Worm (Caenorhabditis elegans) whole organism, young adult: Measurements from ENCODE around the gene E02C12.6.
A peak's percentile ranks its signal among the peaks of the same experiment; 100 is the strongest.

Experiments used
- C17E4.6 ChIP-seq: fragments of 200-800 bp; sonication (Bioruptor generic); IDR thresholded peaks from 2 replicates; pipeline ENCODE4 v1.3.6; 2022; ENCODE audit warnings: missing genetic modification reagents, missing genetic modification characterization, missing compliant biosample characterization
- F22D6.2 ChIP-seq: sonication (generic microtip); optimal IDR thresholded peaks from 2 replicates; lab custom pipeline; 2016; ENCODE audit warnings: mild to moderate bottlenecking, missing genetic modification characterization, missing compliant biosample characterization
- F49E8.2 ChIP-seq: sonication (generic microtip); optimal IDR thresholded peaks from 3 replicates; lab custom pipeline; 2017; ENCODE audit warnings: missing genetic modification characterization, mild to moderate bottlenecking, missing compliant biosample characterization, antibody characterized with exemption, moderate library complexity; ENCODE audit not compliant: insufficient read depth
- F57A8.1 ChIP-seq: fragments of 200-800 bp; sonication (Bioruptor generic); optimal IDR thresholded peaks from 2 replicates; lab custom pipeline; 2018; ENCODE audit warnings: mild to moderate bottlenecking, missing genetic modification characterization, moderate library complexity, missing compliant biosample characterization
- F57C9.4 ChIP-seq: sonication (generic microtip); optimal IDR thresholded peaks from 2 replicates; lab custom pipeline; 2017; ENCODE audit warnings: mild to moderate bottlenecking, missing genetic modification characterization, missing compliant biosample characterization
- K11D2.4 ChIP-seq: fragments of 200-800 bp; sonication (Bioruptor generic); IDR thresholded peaks from 2 replicates; pipeline ENCODE4 v1.3.6; 2022; ENCODE audit warnings: missing genetic modification reagents, missing genetic modification characterization, missing compliant biosample characterization
- Y56A3A.18 ChIP-seq: fragments of 200-800 bp; sonication (Bioruptor generic); IDR thresholded peaks from 2 replicates; pipeline ENCODE4 v1.3.6; 2022; ENCODE audit warnings: missing genetic modification reagents, missing genetic modification characterization, missing compliant biosample characterization
- Y95B8A.8 ChIP-seq: fragments of 200-800 bp; sonication (Bioruptor generic); IDR thresholded peaks from 2 replicates; pipeline ENCODE4 v1.3.6; 2022; ENCODE audit warnings: missing genetic modification reagents, missing genetic modification characterization, missing compliant biosample characterization
- ZK185.1 ChIP-seq: sonication (generic microtip); optimal IDR thresholded peaks from 2 replicates; lab custom pipeline; 2016; ENCODE audit warnings: mild to moderate bottlenecking, missing genetic modification characterization, missing compliant biosample characterization; ENCODE audit not compliant: poor library complexity, severe bottlenecking
- akir-1 ChIP-seq: fragments of 200-800 bp; sonication (Bioruptor generic); optimal IDR thresholded peaks from 2 replicates; lab custom pipeline; 2018; ENCODE audit warnings: mild to moderate bottlenecking, missing genetic modification characterization, moderate library complexity, missing compliant biosample characterization
- aptf-3 ChIP-seq: fragments of 200-800 bp; sonication (Bioruptor generic); IDR thresholded peaks from 2 replicates; pipeline ENCODE4 v1.3.6; 2022; ENCODE audit warnings: missing genetic modification characterization, missing compliant biosample characterization
- atf-7 ChIP-seq: sonication (generic microtip); optimal IDR thresholded peaks from 2 replicates; lab custom pipeline; 2017; ENCODE audit warnings: mild to moderate bottlenecking, missing genetic modification characterization, missing compliant biosample characterization
- attf-3 ChIP-seq: fragments of 200-800 bp; sonication (Bioruptor generic); conservative IDR thresholded peaks from 2 replicates; pipeline ENCODE4 v1.3.6; 2022; ENCODE audit warnings: missing genetic modification reagents, missing genetic modification characterization, missing compliant biosample characterization
- bed-1 ChIP-seq: fragments of 200-800 bp; sonication (Bioruptor generic); IDR thresholded peaks from 2 replicates; pipeline ENCODE4 v1.3.6; 2022; ENCODE audit warnings: missing genetic modification reagents, missing genetic modification characterization, missing compliant biosample characterization
- ceh-100 ChIP-seq: fragments of 200-800 bp; sonication (Bioruptor generic); IDR thresholded peaks from 2 replicates; pipeline ENCODE4 v1.3.6; 2022; ENCODE audit warnings: missing genetic modification reagents, missing genetic modification characterization, missing compliant biosample characterization
- ceh-58 ChIP-seq: fragments of 200-800 bp; sonication (Bioruptor generic); IDR thresholded peaks from 2 replicates; pipeline ENCODE4 v1.3.6; 2022; ENCODE audit warnings: missing genetic modification characterization, missing compliant biosample characterization
- ceh-79 ChIP-seq: sonication (generic microtip); optimal IDR thresholded peaks from 2 replicates; lab custom pipeline; 2017; ENCODE audit warnings: mild to moderate bottlenecking, missing genetic modification characterization, missing compliant biosample characterization
- ceh-91 ChIP-seq: fragments of 200-800 bp; sonication (Bioruptor generic); IDR thresholded peaks from 2 replicates; pipeline ENCODE4 v1.3.6; 2022; ENCODE audit warnings: missing genetic modification reagents, missing genetic modification characterization, missing compliant biosample characterization
- egl-18 ChIP-seq: fragments of 200-800 bp; sonication (Bioruptor generic); IDR thresholded peaks from 2 replicates; pipeline ENCODE4 v1.3.6; 2022; ENCODE audit warnings: missing genetic modification reagents, missing genetic modification characterization, missing compliant biosample characterization
- gei-17 ChIP-seq: fragments of 200-800 bp; sonication (Bioruptor generic); optimal IDR thresholded peaks from 2 replicates; lab custom pipeline; 2018; ENCODE audit warnings: mild to moderate bottlenecking, missing genetic modification characterization, missing compliant biosample characterization
- him-1 ChIP-seq: sonication (generic microtip); optimal IDR thresholded peaks from 2 replicates; lab custom pipeline; 2016; ENCODE audit warnings: missing genotype, missing genetic modification reagents, missing genetic modification characterization, missing compliant biosample characterization
- hrde-1 ChIP-seq: sonication (generic microtip); optimal IDR thresholded peaks from 2 replicates; lab custom pipeline; 2016; ENCODE audit warnings: missing genetic modification characterization, mild to moderate bottlenecking, missing compliant biosample characterization, moderate library complexity, missing genotype, missing genetic modification reagents, borderline replicate concordance
- lag-1 ChIP-seq: fragments of 200-800 bp; sonication (Bioruptor generic); IDR thresholded peaks from 2 replicates; pipeline ENCODE4 v1.3.6; 2022; ENCODE audit warnings: missing genetic modification reagents, missing genetic modification characterization, missing compliant biosample characterization
- let-526 ChIP-seq: fragments of 200-800 bp; sonication (Bioruptor generic); IDR thresholded peaks from 2 replicates; pipeline ENCODE4 v1.3.6; 2022; ENCODE audit warnings: missing genetic modification reagents, missing genetic modification characterization, missing compliant biosample characterization
- let-607 ChIP-seq, 2 experiments: fragments of 200-800 bp in 1 of 2; sonication (Bioruptor generic) in 1 of 2; sonication (generic microtip) in 1 of 2; optimal IDR thresholded peaks; 2 replicates each; lab custom pipeline; 2016 to 2018; ENCODE audit warnings: mild to moderate bottlenecking in 2 of 2, missing compliant biosample characterization in 2 of 2, missing genetic modification characterization in 2 of 2, moderate library complexity in 2 of 2, missing genotype in 1 of 2
- lin-26 ChIP-seq: fragments of 200-800 bp; sonication (Bioruptor generic); IDR thresholded peaks from 2 replicates; pipeline ENCODE4 v1.3.6; 2022; ENCODE audit warnings: missing genetic modification reagents, missing genetic modification characterization, missing compliant biosample characterization
- lsy-27 ChIP-seq: sonication (generic microtip); optimal IDR thresholded peaks from 2 replicates; lab custom pipeline; 2017; ENCODE audit warnings: missing genetic modification characterization, mild to moderate bottlenecking, missing compliant biosample characterization, antibody characterized with exemption, missing genotype, borderline replicate concordance; ENCODE audit not compliant: insufficient read depth
- madf-6 ChIP-seq: fragments of 200-800 bp; sonication (Bioruptor generic); IDR thresholded peaks from 2 replicates; pipeline ENCODE4 v1.3.6; 2022; ENCODE audit warnings: missing genetic modification reagents, missing genetic modification characterization, missing compliant biosample characterization
- madf-8 ChIP-seq: fragments of 200-800 bp; sonication (Bioruptor generic); conservative IDR thresholded peaks from 2 replicates; pipeline ENCODE4 v1.3.6; 2022; ENCODE audit warnings: missing genetic modification reagents, missing genetic modification characterization, missing compliant biosample characterization
- mes-4 ChIP-seq: sonication (generic microtip); optimal IDR thresholded peaks from 2 replicates; lab custom pipeline; 2016; ENCODE audit warnings: missing genotype, missing genetic modification characterization, missing compliant biosample characterization
- mxl-1 ChIP-seq: sonication (generic microtip); optimal IDR thresholded peaks from 2 replicates; lab custom pipeline; 2016; ENCODE audit warnings: missing genetic modification characterization, missing compliant biosample characterization
- nfya-1 ChIP-seq: sonication (generic microtip); optimal IDR thresholded peaks from 2 replicates; lab custom pipeline; 2017; ENCODE audit warnings: antibody characterized with exemption, missing compliant biosample characterization, missing genetic modification characterization, borderline replicate concordance; ENCODE audit not compliant: insufficient read depth
- nfya-2 ChIP-seq: fragments of 200-800 bp; sonication (Bioruptor generic); IDR thresholded peaks from 2 replicates; pipeline ENCODE4 v1.3.6; 2022; ENCODE audit warnings: missing genetic modification reagents, missing genetic modification characterization, missing compliant biosample characterization
- nhr-90 ChIP-seq: sonication (generic microtip); optimal IDR thresholded peaks from 2 replicates; lab custom pipeline; 2016; ENCODE audit warnings: missing genotype, mild to moderate bottlenecking, missing genetic modification characterization, missing compliant biosample characterization
- pha-4 ChIP-seq: fragments of 150-350 bp; sonication (generic microtip); optimal IDR thresholded peaks from 2 replicates; lab custom pipeline; 2014; ENCODE audit warnings: missing biosample characterization, missing genetic modification reagents, missing genetic modification characterization
- rec-8 ChIP-seq, 2 experiments: sonication (generic microtip); optimal IDR thresholded peaks; 2 replicates each; lab custom pipeline; 2016; ENCODE audit warnings: mild to moderate bottlenecking in 2 of 2, missing genetic modification characterization in 2 of 2, missing genetic modification reagents in 2 of 2, missing genotype in 2 of 2, missing biosample characterization in 1 of 2, missing compliant biosample characterization in 1 of 2, moderate library complexity in 1 of 2
- repo-1 ChIP-seq: sonication (generic microtip); optimal IDR thresholded peaks from 2 replicates; lab custom pipeline; 2017; ENCODE audit warnings: mild to moderate bottlenecking, missing genetic modification characterization, missing compliant biosample characterization
- sea-2 ChIP-seq: fragments of 200-800 bp; sonication (Bioruptor generic); IDR thresholded peaks from 2 replicates; pipeline ENCODE4 v1.3.6; 2022; ENCODE audit warnings: missing genetic modification characterization, missing compliant biosample characterization
- snpc-4 ChIP-seq, 5 experiments: fragments of 150-350 bp in 1 of 5; sonication (generic microtip) in 4 of 5; optimal IDR thresholded peaks; 2 replicates each; lab custom pipeline; 2014 to 2018; ENCODE audit warnings: missing genetic modification characterization in 5 of 5, missing biosample characterization in 3 of 5, antibody characterized with exemption in 2 of 5, mild to moderate bottlenecking in 2 of 5, missing compliant biosample characterization in 2 of 5, missing genotype in 2 of 5, moderate library complexity in 2 of 5, missing genetic modification reagents in 1 of 5
- tbp1 ChIP-seq: fragments of 200-800 bp; sonication (Bioruptor generic); optimal IDR thresholded peaks from 2 replicates; lab custom pipeline; 2018; ENCODE audit warnings: mild to moderate bottlenecking, missing genetic modification characterization, missing compliant biosample characterization
- tbx-9 ChIP-seq: sonication (generic microtip); optimal IDR thresholded peaks from 2 replicates; lab custom pipeline; 2016; ENCODE audit warnings: borderline replicate concordance, missing genetic modification characterization, inconsistent platforms, missing compliant biosample characterization
- unc-62 ChIP-seq: fragments of 150-350 bp; optimal IDR thresholded peaks from 2 replicates; lab custom pipeline; 2014; ENCODE audit warnings: missing biosample characterization, missing genetic modification reagents, missing genetic modification characterization
- xnd-1 ChIP-seq: sonication (generic microtip); optimal IDR thresholded peaks from 2 replicates; lab custom pipeline; 2016; ENCODE audit warnings: missing genotype, missing genetic modification reagents, missing genetic modification characterization, missing compliant biosample characterization
- ztf-25 ChIP-seq: fragments of 200-800 bp; sonication (Bioruptor generic); IDR thresholded peaks from 2 replicates; pipeline ENCODE4 v1.3.6; 2022; ENCODE audit warnings: missing genetic modification reagents, missing genetic modification characterization, missing compliant biosample characterization
- ztf-6 ChIP-seq: fragments of 200-800 bp; sonication (Bioruptor generic); IDR thresholded peaks from 2 replicates; pipeline ENCODE4 v1.3.6; 2022; ENCODE audit warnings: missing genetic modification reagents, missing genetic modification characterization, missing compliant biosample characterization

Gene E02C12.6

ce11 chrV:9342965-9343628 lies 27.8 kb downstream of the E02C12.6 start:
- TF ChIP-seq nhr-90 (tag; lab: Kevin White, UChicago) (no peak), lsy-27 (tag; lab: Kevin White, UChicago) (no peak), aptf-3 (GFP tag; lab: Robert Waterston, UW) (peak; percentile 57; the same call in 1 of the 2 replicates), madf-6 (GFP tag; lab: Robert Waterston, UW) (peak; percentile 59), sea-2 (GFP tag; lab: Robert Waterston, UW) (no peak), nfya-1 (tag; lab: Kevin White, UChicago) (no peak), ceh-58 (GFP tag; lab: Robert Waterston, UW) (peak; percentile 69; the same call in 1 of the 2 replicates), repo-1 (no peak), rec-8 (tag; optimal IDR thresholded peaks at IDR 0.05; lab: Kevin White, UChicago) (no peak), gei-17 (GFP tag; lab: Kevin White, UChicago) (no peak), snpc-4 (GFP tag; optimal IDR thresholded peaks at IDR 0.05; lab: Kevin White, UChicago) (no peak), snpc-4 (tag; optimal IDR thresholded peaks at IDR 0.05; lab: Kevin White, UChicago) (no peak), madf-8 (no peak; the same call in 1 of the 2 replicates), C17E4.6 (peak; percentile 22; the same call in 1 of the 2 replicates), F57A8.1 (GFP tag; lab: Kevin White, UChicago) (no peak), hrde-1 (tag; lab: Kevin White, UChicago) (peak; percentile 44), let-607 (tag; optimal IDR thresholded peaks at IDR 0.05; lab: Kevin White, UChicago) (no peak), ceh-100 (GFP tag; lab: Robert Waterston, UW) (no peak; the same call in 1 of the 2 replicates), lin-26 (GFP tag; lab: Robert Waterston, UW) (no peak; the same call in 1 of the 2 replicates), lag-1 (no peak), Y56A3A.18 (GFP tag; lab: Robert Waterston, UW) (peak; percentile 50), ceh-79 (tag; lab: Kevin White, UChicago) (no peak), bed-1 (GFP tag; lab: Robert Waterston, UW) (0 out of 2 replicates have a peak, but pooled peaks have one; percentile 8), nfya-2 (GFP tag; lab: Robert Waterston, UW) (no peak), F22D6.2 (tag; lab: Kevin White, UChicago) (no peak), ceh-91 (peak; percentile 60; the same call in 1 of the 2 replicates), ztf-6 (0 out of 2 replicates have a peak, but pooled peaks have one; percentile 7), let-526 (GFP tag; lab: Robert Waterston, UW) (peak; percentile 21; the same call in 1 of the 2 replicates), mes-4 (tag; lab: Kevin White, UChicago) (no peak), F57C9.4 (tag; lab: Kevin White, UChicago) (no peak), Y95B8A.8 (GFP tag; lab: Robert Waterston, UW) (peak; percentile 82), atf-7 (peak; percentile 47), tbx-9 (tag; lab: Kevin White, UChicago) (no peak), attf-3 (GFP tag; lab: Robert Waterston, UW) (0 out of 2 replicates have a peak, but pooled peaks have one; percentile 40), pha-4 (no peak), ztf-25 (GFP tag; lab: Robert Waterston, UW) (no peak), ZK185.1 (tag; lab: Kevin White, UChicago) (peak; percentile 51), tbp1 (GFP tag; lab: Kevin White, UChicago) (no peak), egl-18 (0 out of 2 replicates have a peak, but pooled peaks have one; percentile 7), akir-1 (no peak), xnd-1 (tag; lab: Kevin White, UChicago) (no peak), mxl-1 (tag; lab: Kevin White, UChicago) (no peak), unc-62 (GFP tag; lab: Kevin White, UChicago) (no peak), F49E8.2 (tag; lab: Kevin White, UChicago) (no peak), him-1 (tag; lab: Kevin White, UChicago) (no peak), K11D2.4 (GFP tag; lab: Robert Waterston, UW) (peak; percentile 82)
